Worm (Caenorhabditis elegans) whole organism, midembryonic: ENCODE measurements around the gene metl-18.
"Not testable (repeated sequence)": the region's sequence is repeated elsewhere in the genome, so short reads cannot be mapped to it uniquely, and the experiment has no call there.

Experiments
- T22C8.4 ChIP-seq: fragments of 200-800 bp; sonication (Bioruptor generic); IDR thresholded peaks from 2 replicates; pipeline ENCODE4 v1.3.6; 2022; ENCODE audit warnings: missing genetic modification characterization, missing compliant biosample characterization
- cog-1 ChIP-seq: sonication (generic microtip); optimal IDR thresholded peaks from 2 replicates; lab custom pipeline; 2016; ENCODE audit warnings: missing genetic modification characterization, missing compliant biosample characterization
- flt-1 ChIP-seq: fragments of 200-800 bp; sonication (Bioruptor generic); IDR thresholded peaks from 2 replicates; pipeline ENCODE4 v1.3.6; 2022; ENCODE audit warnings: missing genetic modification characterization, missing compliant biosample characterization
- klf-2 ChIP-seq: fragments of 200-800 bp; sonication (Bioruptor generic); conservative IDR thresholded peaks from 2 replicates; pipeline ENCODE4 v1.3.6; 2022; ENCODE audit warnings: missing genetic modification reagents, missing genetic modification characterization, missing compliant biosample characterization
- med-1 ChIP-seq: sonication (generic microtip); optimal IDR thresholded peaks from 2 replicates; lab custom pipeline; 2017; ENCODE audit warnings: missing genetic modification characterization, mild to moderate bottlenecking, missing compliant biosample characterization, antibody characterized with exemption, missing genetic modification reagents; ENCODE audit not compliant: insufficient read depth
- ref-1 ChIP-seq: fragments of 200-800 bp; sonication (Bioruptor generic); conservative IDR thresholded peaks from 2 replicates; pipeline ENCODE4 v1.3.6; 2022; ENCODE audit warnings: missing genetic modification reagents, missing genetic modification characterization, missing compliant biosample characterization
- tab-1 ChIP-seq: fragments of 200-800 bp; sonication (Bioruptor generic); IDR thresholded peaks from 2 replicates; pipeline ENCODE4 v1.3.6; 2022; ENCODE audit warnings: missing genetic modification characterization, missing compliant biosample characterization
- ztf-23 ChIP-seq: fragments of 200-800 bp; sonication (Bioruptor generic); IDR thresholded peaks from 2 replicates; pipeline ENCODE4 v1.3.6; 2022; ENCODE audit warnings: missing genetic modification reagents, missing genetic modification characterization, missing compliant biosample characterization
- ztf-29 ChIP-seq: fragments of 200-800 bp; sonication (Bioruptor generic); IDR thresholded peaks from 2 replicates; pipeline ENCODE4 v1.3.6; 2022; ENCODE audit warnings: missing genetic modification reagents, missing genetic modification characterization, missing compliant biosample characterization

metl-18 gene

DNA sequence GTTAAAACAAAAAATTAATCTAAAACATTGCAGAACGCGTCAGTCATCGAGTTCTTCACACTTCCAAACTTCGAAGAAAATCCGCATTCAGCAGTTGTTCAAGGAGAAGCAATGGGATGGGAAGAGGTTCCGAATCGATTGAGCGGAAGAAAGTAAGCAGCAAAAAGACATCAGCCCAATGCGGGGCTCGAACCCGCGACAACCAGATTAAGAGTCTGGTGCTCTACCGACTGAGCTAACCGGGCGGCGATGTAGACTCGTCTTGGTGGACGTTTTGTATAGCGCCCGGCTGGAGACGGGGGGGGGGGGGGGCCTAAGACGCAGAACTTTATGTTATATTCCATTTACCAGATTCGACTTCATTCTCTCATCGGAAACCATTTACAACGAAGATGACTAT is 1.2 kb downstream of the metl-18 start:
- TF ChIP-seq T22C8.4 (no peak), flt-1 (0 out of 2 replicates have a peak, but pooled peaks have one; percentile 4)

DNA sequence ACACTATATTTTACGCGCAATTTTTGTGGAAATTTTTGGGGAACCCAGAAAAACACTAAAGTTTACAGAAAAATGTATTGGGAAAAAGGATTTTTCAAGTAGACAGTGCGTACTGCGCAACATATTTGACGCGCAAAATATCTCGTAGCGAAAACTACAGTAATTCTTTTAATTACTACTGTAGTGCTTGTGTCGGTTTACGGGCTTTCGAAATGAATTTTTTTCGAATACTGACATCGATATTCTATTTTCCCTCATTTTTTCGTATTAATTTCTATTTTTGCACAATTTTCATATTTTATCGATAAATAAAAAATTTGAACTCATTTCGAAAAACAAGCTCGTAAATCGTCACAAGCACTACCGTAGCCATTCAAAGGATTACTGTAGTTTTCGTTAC is 3.0 kb downstream of the metl-18 start:
- no peak for TF ChIP-seq ref-1 (GFP tag; lab: Robert Waterston, UW)

DNA sequence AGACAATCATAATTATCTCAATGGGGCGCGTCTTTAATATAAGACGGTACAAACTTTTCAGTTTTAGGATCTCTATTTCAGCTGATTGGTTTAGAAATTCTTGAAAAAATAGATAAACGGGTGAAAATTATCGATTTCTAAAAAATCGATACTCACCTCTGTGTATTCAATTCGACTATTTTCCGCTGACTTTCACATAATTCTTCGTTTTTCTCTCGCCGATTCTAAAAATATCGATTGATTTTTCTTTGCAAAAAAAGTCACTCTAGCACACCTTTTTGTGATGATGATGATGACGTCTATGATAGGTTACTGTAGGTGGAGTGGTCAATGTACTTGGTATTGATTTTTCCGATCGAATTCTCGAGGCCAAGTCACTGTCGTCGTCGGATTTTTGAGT is 4.2 kb downstream of the metl-18 start:
- peak; percentile 65 for TF ChIP-seq T22C8.4
- TF ChIP-seq tab-1 = no peak

DNA sequence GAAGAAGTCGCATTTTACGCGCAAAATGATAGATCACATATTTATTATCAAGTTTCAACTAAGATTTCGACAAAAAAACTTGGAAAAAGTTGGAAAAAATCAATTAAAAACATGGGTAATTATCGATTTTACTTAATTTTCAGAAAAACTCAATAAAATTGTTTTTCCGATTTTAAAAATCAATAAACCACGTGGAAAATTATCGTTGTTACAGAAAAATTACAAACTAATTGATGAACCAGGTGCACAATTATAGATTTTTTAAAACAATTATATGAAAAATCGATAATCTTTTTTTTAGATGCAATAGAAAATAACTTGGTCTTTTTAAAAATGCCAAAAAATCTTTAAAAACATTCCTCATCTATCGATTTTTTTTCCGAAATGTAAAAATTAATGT is 5.1 kb downstream of the metl-18 start:
- TF ChIP-seq flt-1 = no peak
- no peak for TF ChIP-seq cog-1
- no peak for TF ChIP-seq ztf-29 (GFP tag; lab: Robert Waterston, UW)
- TF ChIP-seq tab-1 = no peak
- no peak for TF ChIP-seq med-1 (GFP tag; lab: Kevin White, UChicago)
- TF ChIP-seq ztf-23 (GFP tag; lab: Robert Waterston, UW) = no peak
- TF ChIP-seq ref-1 (GFP tag; lab: Robert Waterston, UW) = no peak
- no peak for TF ChIP-seq klf-2 (GFP tag; lab: Robert Waterston, UW)

DNA sequence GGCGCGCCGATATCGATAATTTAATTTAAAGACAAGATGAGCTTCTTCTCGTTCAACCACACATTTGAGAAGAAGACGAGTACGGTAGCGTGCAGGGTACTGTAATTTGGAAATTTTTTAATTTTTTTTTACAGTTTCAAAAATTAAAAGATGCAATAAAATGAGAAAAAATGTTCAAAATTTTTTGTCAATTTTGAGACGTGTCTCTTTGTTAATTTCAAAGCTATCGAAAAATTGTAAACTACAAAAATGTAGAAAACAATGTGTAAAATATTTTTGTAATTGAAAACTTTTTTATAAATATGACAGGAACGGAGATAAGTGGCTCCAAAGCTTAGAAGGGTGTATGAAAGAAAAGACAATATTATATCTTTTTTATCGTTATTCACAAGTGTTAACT is 5.8 kb downstream of the metl-18 start, which contains the start of gene K01A11.1:
TSS of gene K01A11.1 (minus strand) at position 101 of the 400 bp plus-strand sequence.
- TF ChIP-seq ztf-23 (GFP tag; lab: Robert Waterston, UW) (no peak), ref-1 (GFP tag; lab: Robert Waterston, UW) (no peak), T22C8.4 (no peak), cog-1 (no peak), med-1 (GFP tag; lab: Kevin White, UChicago) (no peak), tab-1 (no peak), klf-2 (GFP tag; lab: Robert Waterston, UW) (no peak)

DNA sequence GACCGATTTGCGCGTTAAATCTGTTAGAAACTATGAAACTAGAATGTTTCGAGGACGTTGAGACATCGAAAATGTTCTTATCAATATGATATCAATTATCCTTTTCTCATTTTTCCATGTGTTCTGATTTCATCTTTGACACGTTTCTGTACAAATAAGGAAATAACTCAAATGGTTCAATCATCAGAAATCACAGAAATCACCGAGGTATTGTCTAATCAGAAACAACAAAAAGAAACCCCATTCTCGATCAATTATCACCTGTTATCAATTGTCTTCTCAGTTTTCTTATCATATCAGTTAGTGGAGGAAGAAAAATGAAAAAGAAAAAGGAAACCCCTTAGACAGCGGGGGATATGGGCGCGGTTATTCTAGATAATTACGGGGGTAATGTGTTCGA is 9.6 kb downstream of the metl-18 start:
- TF ChIP-seq tab-1 = no peak
- no peak for TF ChIP-seq klf-2 (GFP tag; lab: Robert Waterston, UW)
- TF ChIP-seq T22C8.4 = no peak
- no peak for TF ChIP-seq ztf-29 (GFP tag; lab: Robert Waterston, UW)
- no peak for TF ChIP-seq cog-1
- no peak for TF ChIP-seq med-1 (GFP tag; lab: Kevin White, UChicago)

DNA sequence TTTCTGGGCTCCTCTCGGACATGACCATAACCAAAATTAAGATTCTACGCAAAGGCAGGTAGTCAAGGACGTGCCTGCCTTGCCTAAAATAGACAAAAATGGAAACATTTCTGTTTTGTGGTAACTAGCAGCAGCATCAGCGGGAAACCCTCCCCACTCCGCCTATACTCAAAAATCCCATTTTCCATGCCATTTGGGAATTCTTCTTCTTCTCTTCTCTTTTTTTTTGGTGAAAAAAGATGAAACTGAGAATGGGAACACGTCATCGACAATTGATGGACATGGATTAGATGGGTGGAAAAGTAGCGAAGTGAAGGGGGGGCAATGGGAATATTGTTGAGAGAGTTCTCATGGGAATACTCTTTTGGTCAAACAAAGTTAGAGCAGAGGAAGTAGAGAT is 11.6 kb downstream of the metl-18 start:
- TF ChIP-seq med-1 (GFP tag; lab: Kevin White, UChicago) (no peak), ztf-29 (GFP tag; lab: Robert Waterston, UW) (no peak), T22C8.4 (no peak), ztf-23 (GFP tag; lab: Robert Waterston, UW) (no peak), tab-1 (no peak), klf-2 (GFP tag; lab: Robert Waterston, UW) (no peak), ref-1 (GFP tag; lab: Robert Waterston, UW) (no peak), cog-1 (no peak), flt-1 (no peak)

DNA sequence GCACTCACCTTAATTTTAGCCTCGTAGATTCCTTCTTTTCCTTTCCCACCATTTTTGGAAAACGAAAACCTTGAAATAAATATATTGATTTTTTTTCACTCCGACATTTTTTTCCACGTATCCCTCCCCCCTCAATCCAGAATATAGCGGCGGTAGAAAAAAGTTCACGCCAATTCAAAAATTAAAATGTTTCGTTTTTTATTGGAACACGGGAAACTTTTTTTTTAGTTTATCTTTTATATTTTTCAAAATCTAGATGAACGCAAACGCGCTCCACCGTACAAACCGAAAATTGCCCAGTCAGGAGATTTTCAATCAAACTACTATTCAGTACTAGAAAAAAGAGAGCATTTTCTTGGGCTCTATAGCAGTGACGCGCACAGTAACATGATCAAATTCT is 18.6 kb downstream of the metl-18 start, which contains the start of gene spe-41:
TSS of gene spe-41 (minus strand) at position 72 of the 400 bp plus-strand sequence.
- TF ChIP-seq ztf-23 (GFP tag; lab: Robert Waterston, UW) (no peak), klf-2 (GFP tag; lab: Robert Waterston, UW) (no peak), tab-1 (no peak), med-1 (GFP tag; lab: Kevin White, UChicago) (no peak), flt-1 (no peak), ztf-29 (GFP tag; lab: Robert Waterston, UW) (no peak), cog-1 (no peak), ref-1 (GFP tag; lab: Robert Waterston, UW) (no peak), T22C8.4 (no peak)

DNA sequence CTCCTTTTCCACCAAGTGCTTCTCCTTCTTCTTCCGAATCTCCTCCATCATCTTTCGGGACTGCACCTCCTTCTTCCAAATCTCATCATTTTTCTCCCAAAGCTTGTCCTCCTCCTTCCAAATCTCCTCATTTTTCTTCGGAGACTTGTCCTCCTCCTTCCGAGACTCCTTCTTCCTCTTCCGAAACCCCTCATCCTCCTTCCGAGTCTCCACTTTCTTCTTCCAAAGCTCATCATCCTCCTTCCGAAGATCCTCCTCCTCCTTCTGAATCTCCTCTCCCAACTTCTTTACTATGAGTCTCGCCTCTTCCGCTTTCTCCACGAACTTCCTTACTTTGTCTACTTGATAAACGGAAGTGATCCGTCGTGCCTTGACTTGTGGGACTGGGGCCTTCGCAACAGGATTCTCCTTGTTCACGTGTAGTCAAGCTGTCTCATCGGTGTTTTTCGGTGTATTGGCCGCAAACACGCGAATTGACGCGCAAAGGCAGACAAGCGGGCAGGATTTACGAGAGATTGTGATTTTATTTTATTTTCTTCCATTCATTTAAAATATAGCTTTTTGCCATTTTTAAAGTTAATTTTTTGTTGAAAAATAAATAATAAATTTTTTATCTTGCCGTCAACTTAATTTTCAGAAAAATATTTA is 27.1 kb downstream of the metl-18 start, which contains the start of the genes K01A11.3 and C34C12.12:
TSS of gene K01A11.3 (minus strand) at position 51 of the 648 bp plus-strand sequence.
TSS of gene C34C12.12 (plus strand) at position 632 of the 648 bp plus-strand sequence.
- TF ChIP-seq T22C8.4 (no peak), tab-1 (no peak), cog-1 (no peak), flt-1 (no peak), ztf-23 (GFP tag; lab: Robert Waterston, UW) (no peak), klf-2 (GFP tag; lab: Robert Waterston, UW) (no peak), ref-1 (GFP tag; lab: Robert Waterston, UW) (no peak), med-1 (GFP tag; lab: Kevin White, UChicago) (no peak), ztf-29 (GFP tag; lab: Robert Waterston, UW) (no peak)

DNA sequence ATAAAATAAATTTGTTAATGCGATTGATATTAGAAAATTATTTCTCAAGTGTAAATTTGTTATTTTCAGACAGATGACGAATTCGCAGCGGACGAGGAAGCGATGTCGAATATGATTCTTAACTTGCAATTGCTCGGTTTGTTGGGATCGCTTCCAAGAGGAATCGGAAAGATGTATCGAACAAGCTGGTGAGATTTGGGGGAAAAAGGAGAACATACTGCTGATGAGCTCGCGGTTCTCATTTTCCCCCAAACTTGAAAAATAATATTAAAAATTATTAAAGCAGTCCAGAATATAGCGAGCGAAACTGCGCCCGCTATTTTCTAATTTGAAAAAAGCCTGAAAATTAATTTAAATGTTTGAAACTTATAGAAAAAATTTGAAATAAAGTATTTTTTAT is 27.9 kb downstream of the metl-18 start, which contains the start of gene C34C12.2:
TSS of gene C34C12.2 (plus strand) at position 301 of the 400 bp plus-strand sequence.
- TF ChIP-seq tab-1; ztf-29 (GFP tag; lab: Robert Waterston, UW); flt-1: not testable (repeated sequence)

DNA sequence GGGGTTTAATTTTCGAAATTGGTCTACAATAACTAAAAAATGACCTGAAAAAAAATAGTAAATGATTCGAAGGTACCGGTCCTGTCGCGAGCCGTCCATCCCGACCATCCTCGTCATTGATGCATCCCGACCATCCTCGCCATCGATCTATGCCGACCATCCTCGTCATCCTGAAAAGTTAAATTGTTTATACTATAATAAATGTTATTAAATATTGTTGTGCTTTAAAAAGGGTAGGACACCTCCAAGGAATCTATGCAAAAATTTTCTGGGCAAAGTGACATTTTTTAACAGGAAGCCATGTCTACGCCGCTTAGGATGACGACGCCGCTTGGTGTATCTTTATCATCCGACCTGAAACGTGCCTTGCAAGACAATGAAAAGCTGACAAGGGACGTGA is 28.5 kb downstream of the metl-18 start, which contains the start of gene C34C12.1:
TSS of gene C34C12.1 (plus strand) at position 301 of the 400 bp plus-strand sequence.
- TF ChIP-seq ztf-23 (GFP tag; lab: Robert Waterston, UW); T22C8.4; cog-1: not testable (repeated sequence)
